Worm (Caenorhabditis elegans): ENCODE measurements around the gene str-16.

The str-16 gene

DNA sequence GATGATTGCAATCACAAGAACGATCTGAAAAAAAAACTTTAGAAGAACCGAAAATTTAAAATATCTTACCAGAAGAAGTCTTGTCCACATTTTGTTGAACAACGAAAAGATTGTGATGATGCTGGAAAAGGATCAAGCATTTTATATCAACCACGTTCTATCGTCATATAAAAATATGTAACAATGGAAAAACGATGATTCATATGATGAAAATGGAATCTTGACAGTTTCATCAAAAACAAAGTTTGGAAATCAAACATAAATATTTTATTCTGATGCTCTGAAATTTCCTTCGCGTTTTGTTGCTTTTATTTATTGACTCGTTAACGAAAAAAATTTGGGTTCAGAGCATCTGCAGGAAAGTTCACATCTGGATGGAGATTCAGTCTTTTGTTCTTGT, at the start of gene str-16, which contains the start of gene K08D9.9:
Gene str-16 (plus strand): TSS at position 266 of the 400 bp plus-strand sequence.
Gene K08D9.9 (minus strand): TSS at position 101 of the 400 bp plus-strand sequence.
- TF ChIP-seq nhr-42 (GFP tag; IDR thresholded peaks at IDR 0.05) (no peak), F26F4.8 (GFP tag; conservative IDR thresholded peaks at IDR 0.05) (no peak), nhr-77 (tag; optimal IDR thresholded peaks at IDR 0.05) (no peak)

DNA sequence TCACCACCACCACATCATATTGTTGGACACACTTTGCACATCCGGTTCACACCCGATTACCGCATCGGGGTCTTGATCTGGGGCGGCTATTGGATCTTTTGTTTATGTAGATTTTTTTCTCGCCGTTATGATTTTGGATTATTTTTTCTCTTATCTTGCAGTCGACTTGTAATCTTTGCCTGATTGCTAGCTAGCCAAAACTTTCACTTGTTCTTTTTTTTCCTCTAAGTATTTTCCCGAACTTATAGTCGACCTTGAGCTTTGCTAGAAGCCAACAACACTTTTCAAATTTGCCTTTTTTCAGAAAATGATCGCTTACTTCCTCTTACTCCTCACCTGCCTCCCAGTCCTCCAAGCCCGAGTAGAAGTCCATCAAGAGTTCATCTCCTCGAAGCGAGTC, 48.6 kb upstream of the str-16 start, which contains the start of gene lag-2:
Gene lag-2 (plus strand): TSS at position 301 of the 400 bp plus-strand sequence.
- TF ChIP-seq unc-62 (GFP tag; optimal IDR thresholded peaks at IDR 0.05 in 1 of 2) (peak in 1 of 2 experiments; percentile 83), unc-62 (tag; optimal IDR thresholded peaks at IDR 0.05) (no peak), vab-7 (GFP tag; IDR thresholded peaks at IDR 0.05) (no peak)

DNA sequence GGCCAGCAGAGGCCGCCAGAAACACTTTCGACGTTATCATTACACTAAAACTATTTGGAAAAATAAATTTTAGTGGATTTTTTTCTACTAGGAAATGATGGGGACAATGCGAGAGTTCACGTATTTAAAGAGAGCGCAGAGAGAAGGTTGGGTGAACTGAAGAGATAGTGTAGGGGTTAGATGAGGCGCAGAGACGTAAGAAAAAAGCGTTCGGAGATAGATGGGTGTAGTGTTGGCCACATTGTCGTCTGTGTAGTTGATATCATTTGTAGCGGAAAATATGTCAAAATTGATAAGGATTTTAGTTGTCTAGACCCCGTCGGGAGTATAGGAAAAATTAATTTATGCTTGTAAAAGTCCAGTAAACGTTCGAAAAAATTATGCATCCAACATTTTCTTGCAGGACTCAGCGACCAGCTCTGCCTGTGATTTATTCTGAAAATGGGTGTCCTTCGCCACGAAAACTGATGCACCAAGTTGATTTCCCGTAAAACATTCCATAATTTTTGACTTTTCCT, 43.5 kb upstream of the str-16 start, which contains the start of the genes Y73C8B.3 and Y73C8B.9:
Gene Y73C8B.3 (minus strand): TSS at position 147 of the 518 bp plus-strand sequence.
Gene Y73C8B.9 (plus strand): TSS at position 468 of the 518 bp plus-strand sequence.
- no peak for TF ChIP-seq F26F4.8 (GFP tag; conservative IDR thresholded peaks at IDR 0.05)
- no peak for TF ChIP-seq D1046.2 (GFP tag; IDR thresholded peaks at IDR 0.05)
- peak; percentile 22 for TF ChIP-seq cey-2 (tag; optimal IDR thresholded peaks at IDR 0.05; ENCODE audit: borderline replicate concordance, insufficient read depth)
- peak; percentile 39 for TF ChIP-seq mes-2 (tag; optimal IDR thresholded peaks at IDR 0.05; ENCODE audit: poor library complexity, severe bottlenecking)
- no peak for TF ChIP-seq hlh-30 (tag; optimal IDR thresholded peaks at IDR 0.05; ENCODE audit: insufficient read depth)
- no peak for TF ChIP-seq zip-2 (tag; optimal IDR thresholded peaks at IDR 0.05)
- TF ChIP-seq egl-43 (GFP tag; IDR thresholded peaks at IDR 0.05), result no peak
- TF ChIP-seq unc-62 (GFP tag; optimal IDR thresholded peaks at IDR 0.05 in 1 of 2), result peak in 1 of 2 experiments; percentile 83
- no peak for TF ChIP-seq unc-62 (tag; optimal IDR thresholded peaks at IDR 0.05)
- TF ChIP-seq dmd-6 (GFP tag; IDR thresholded peaks at IDR 0.05), result peak; percentile 83
- no peak for TF ChIP-seq F44E2.7 (GFP tag; IDR thresholded peaks at IDR 0.05)
- no peak for TF ChIP-seq mdl-1 (tag; optimal IDR thresholded peaks at IDR 0.05)
- TF ChIP-seq php-3 (GFP tag; IDR thresholded peaks at IDR 0.05), result 0 out of 2 replicates have a peak, but pooled peaks have one; percentile 14
- peak; percentile 76 for TF ChIP-seq nhr-48 (tag; optimal IDR thresholded peaks at IDR 0.05)
- no peak for TF ChIP-seq ces-1 (GFP tag; optimal IDR thresholded peaks at IDR 0.05)
- TF ChIP-seq zag-1 (tag; optimal IDR thresholded peaks at IDR 0.05), result no peak
- TF ChIP-seq Y105C5A.15 (GFP tag; IDR thresholded peaks at IDR 0.05), result no peak
- no peak for TF ChIP-seq ama-1 (optimal IDR thresholded peaks at IDR 0.05)
- no peak for TF ChIP-seq fos-1 (tag; optimal IDR thresholded peaks at IDR 0.05)
- no peak for TF ChIP-seq zfp-2 (tag; optimal IDR thresholded peaks at IDR 0.05)
- no peak for TF ChIP-seq daf-12 (tag; optimal IDR thresholded peaks at IDR 0.05)
- TF ChIP-seq daf-16 (GFP tag; optimal IDR thresholded peaks at IDR 0.05), result no peak
- TF ChIP-seq daf-16 (tag; optimal IDR thresholded peaks at IDR 0.05), result peak; percentile 7
- TF ChIP-seq T20F7.1 (GFP tag; optimal IDR thresholded peaks at IDR 0.05), result no peak
- no peak for TF ChIP-seq lim-7 (GFP tag; IDR thresholded peaks at IDR 0.05)
- no peak for TF ChIP-seq skn-1 (tag; optimal IDR thresholded peaks at IDR 0.05)
- no peak for TF ChIP-seq F49E8.2 (tag; optimal IDR thresholded peaks at IDR 0.05; ENCODE audit: borderline replicate concordance)
- peak; percentile 72 for TF ChIP-seq hlh-11 (tag; optimal IDR thresholded peaks at IDR 0.05)
- no peak for TF ChIP-seq lin-15B (tag; optimal IDR thresholded peaks at IDR 0.05)
- TF ChIP-seq nhr-77 (tag; optimal IDR thresholded peaks at IDR 0.05), result peak; percentile 62
- peak; percentile 55; the same call in 1 of the 2 replicates for TF ChIP-seq lin-1 (GFP tag; IDR thresholded peaks at IDR 0.05)
- TF ChIP-seq nhr-10 (tag; optimal IDR thresholded peaks at IDR 0.05), result no peak
- TF ChIP-seq lin-29 (GFP tag; IDR thresholded peaks at IDR 0.05), result no peak
- no peak for TF ChIP-seq F10B5.3 (tag; optimal IDR thresholded peaks at IDR 0.05)
- TF ChIP-seq Y75B8A.6 (GFP tag; IDR thresholded peaks at IDR 0.05), result no peak
- TF ChIP-seq dmd-8 (GFP tag; IDR thresholded peaks at IDR 0.05), result no peak
- TF ChIP-seq lsy-2 (tag; optimal IDR thresholded peaks at IDR 0.05), result peak in 1 of 2 experiments; percentile 21
- TF ChIP-seq dve-1 (tag; optimal IDR thresholded peaks at IDR 0.05; ENCODE audit: insufficient read depth), result peak; percentile 59
- no peak for TF ChIP-seq nhr-41 (GFP tag; IDR thresholded peaks at IDR 0.05)
- TF ChIP-seq F37D6.2 (tag; optimal IDR thresholded peaks at IDR 0.05), result no peak
- TF ChIP-seq mxl-3 (GFP tag; optimal IDR thresholded peaks at IDR 0.05), result peak; percentile 43
- TF ChIP-seq aha-1 (tag), result peak; percentile 95
- no peak for TF ChIP-seq ctbp-1 (GFP tag; IDR thresholded peaks at IDR 0.05)
- no peak for TF ChIP-seq sdz-12 (GFP tag; optimal IDR thresholded peaks at IDR 0.05)
- TF ChIP-seq nhr-6 (tag; optimal IDR thresholded peaks at IDR 0.05), result no peak

Data from whole organism, L4 larva.